Worm (Caenorhabditis elegans): ENCODE results near the gene K05F1.13.
"Not testable (repeated sequence)": the region's sequence is repeated elsewhere in the genome, so short reads cannot be mapped to it uniquely, and the experiment has no call there.

Gene K05F1.13

ce11 chrII:5815382-5815781, 26.5 kb downstream of the K05F1.13 start, which contains the start of gene wago-5:
wago-5 (minus strand) TSS chrII:5815482.
- not testable (repeated sequence) for TF ChIP-seq flt-1 (GFP tag; IDR thresholded peaks at IDR 0.05); cog-1 (tag; optimal IDR thresholded peaks at IDR 0.05); ztf-29 (GFP tag; IDR thresholded peaks at IDR 0.05)

- TF ChIP-seq ztf-29 (GFP tag; IDR thresholded peaks at IDR 0.05) (no peak), cog-1 (tag; optimal IDR thresholded peaks at IDR 0.05) (no peak), flt-1 (GFP tag; IDR thresholded peaks at IDR 0.05) (no peak), ref-1 (GFP tag; conservative IDR thresholded peaks at IDR 0.05) (no peak), klf-2 (GFP tag; conservative IDR thresholded peaks at IDR 0.05) (no peak), T22C8.4 (GFP tag; IDR thresholded peaks at IDR 0.05) (no peak), med-1 (GFP tag; optimal IDR thresholded peaks at IDR 0.05; ENCODE audit: insufficient read depth) (no peak)
These were observed 27.4 kb downstream of the K05F1.13 start, which contains the start of gene ZK1248.20 for ce11 chrII:5816346-5816745. ZK1248.20 (plus strand) TSS chrII:5816646.

- TF ChIP-seq med-1 (GFP tag; optimal IDR thresholded peaks at IDR 0.05; ENCODE audit: insufficient read depth) (no peak), flt-1 (GFP tag; IDR thresholded peaks at IDR 0.05) (no peak), cog-1 (tag; optimal IDR thresholded peaks at IDR 0.05) (no peak), ztf-29 (GFP tag; IDR thresholded peaks at IDR 0.05) (no peak), ref-1 (GFP tag; conservative IDR thresholded peaks at IDR 0.05) (no peak), T22C8.4 (GFP tag; IDR thresholded peaks at IDR 0.05) (no peak)
These were observed 29.4 kb downstream of the K05F1.13 start, which contains the start of gene ZK1248.4 for ce11 chrII:5818298-5818697. ZK1248.4 (plus strand) TSS chrII:5818598.

ce11 chrII:5819655-5820054, 30.7 kb downstream of the K05F1.13 start:
- peak; percentile 52; the same call in 1 of the 2 replicates for TF ChIP-seq flt-1 (GFP tag; IDR thresholded peaks at IDR 0.05)
- TF ChIP-seq tab-1 (GFP tag; IDR thresholded peaks at IDR 0.05) = no peak
- 0 out of 2 replicates have a peak, but pooled peaks have one; percentile 48 for TF ChIP-seq ztf-23 (GFP tag; IDR thresholded peaks at IDR 0.05)

- TF ChIP-seq ztf-23 (GFP tag; IDR thresholded peaks at IDR 0.05) (no peak), cog-1 (tag; optimal IDR thresholded peaks at IDR 0.05) (no peak), ref-1 (GFP tag; conservative IDR thresholded peaks at IDR 0.05) (no peak), flt-1 (GFP tag; IDR thresholded peaks at IDR 0.05) (no peak)
These were observed 31.4 kb downstream of the K05F1.13 start, which contains the start of gene ehs-1 for ce11 chrII:5820282-5820762. ehs-1 (plus strand) TSS chrII:5820712.

ce11 chrII:5827364-5827763, 38.4 kb downstream of the K05F1.13 start, which contains the start of gene tbc-2:
tbc-2 (minus strand) TSS chrII:5827443.
- no peak for TF ChIP-seq cog-1 (tag; optimal IDR thresholded peaks at IDR 0.05)
- no peak for TF ChIP-seq tab-1 (GFP tag; IDR thresholded peaks at IDR 0.05)
- TF ChIP-seq ztf-29 (GFP tag; IDR thresholded peaks at IDR 0.05) = no peak
- no peak for TF ChIP-seq flt-1 (GFP tag; IDR thresholded peaks at IDR 0.05)
- no peak for TF ChIP-seq klf-2 (GFP tag; conservative IDR thresholded peaks at IDR 0.05)
- no peak for TF ChIP-seq ztf-23 (GFP tag; IDR thresholded peaks at IDR 0.05)
- no peak for TF ChIP-seq T22C8.4 (GFP tag; IDR thresholded peaks at IDR 0.05)
- no peak for TF ChIP-seq med-1 (GFP tag; optimal IDR thresholded peaks at IDR 0.05; ENCODE audit: insufficient read depth)
- TF ChIP-seq ref-1 (GFP tag; conservative IDR thresholded peaks at IDR 0.05) = no peak

- TF ChIP-seq klf-2 (GFP tag; conservative IDR thresholded peaks at IDR 0.05) (no peak), ztf-29 (GFP tag; IDR thresholded peaks at IDR 0.05) (no peak), med-1 (GFP tag; optimal IDR thresholded peaks at IDR 0.05; ENCODE audit: insufficient read depth) (no peak), T22C8.4 (GFP tag; IDR thresholded peaks at IDR 0.05) (no peak), ztf-23 (GFP tag; IDR thresholded peaks at IDR 0.05) (no peak), cog-1 (tag; optimal IDR thresholded peaks at IDR 0.05) (no peak), flt-1 (GFP tag; IDR thresholded peaks at IDR 0.05) (no peak), ref-1 (GFP tag; conservative IDR thresholded peaks at IDR 0.05) (no peak), tab-1 (GFP tag; IDR thresholded peaks at IDR 0.05) (no peak)
These were observed 39.6 kb downstream of the K05F1.13 start, which contains the start of gene ZK1248.11 for ce11 chrII:5828486-5828885. ZK1248.11 (minus strand) TSS chrII:5828586.

ce11 chrII:5829940-5830424, 41.1 kb downstream of the K05F1.13 start, which contains the start of gene col-74:
col-74 (plus strand) TSS chrII:5830374.
- TF ChIP-seq med-1 (GFP tag; optimal IDR thresholded peaks at IDR 0.05; ENCODE audit: insufficient read depth) (no peak), cog-1 (tag; optimal IDR thresholded peaks at IDR 0.05) (no peak), flt-1 (GFP tag; IDR thresholded peaks at IDR 0.05) (no peak), ztf-29 (GFP tag; IDR thresholded peaks at IDR 0.05) (no peak), tab-1 (GFP tag; IDR thresholded peaks at IDR 0.05) (no peak), klf-2 (GFP tag; conservative IDR thresholded peaks at IDR 0.05) (no peak), ref-1 (GFP tag; conservative IDR thresholded peaks at IDR 0.05) (no peak), ztf-23 (GFP tag; IDR thresholded peaks at IDR 0.05) (no peak), T22C8.4 (GFP tag; IDR thresholded peaks at IDR 0.05) (no peak)

- TF ChIP-seq ztf-23 (GFP tag; IDR thresholded peaks at IDR 0.05) = no peak
- TF ChIP-seq tab-1 (GFP tag; IDR thresholded peaks at IDR 0.05) = no peak
- TF ChIP-seq flt-1 (GFP tag; IDR thresholded peaks at IDR 0.05) = no peak
- no peak for TF ChIP-seq ztf-29 (GFP tag; IDR thresholded peaks at IDR 0.05)
- no peak for TF ChIP-seq T22C8.4 (GFP tag; IDR thresholded peaks at IDR 0.05)
- no peak for TF ChIP-seq med-1 (GFP tag; optimal IDR thresholded peaks at IDR 0.05; ENCODE audit: insufficient read depth)
- TF ChIP-seq klf-2 (GFP tag; conservative IDR thresholded peaks at IDR 0.05) = no peak
- TF ChIP-seq ref-1 (GFP tag; conservative IDR thresholded peaks at IDR 0.05) = no peak
- TF ChIP-seq cog-1 (tag; optimal IDR thresholded peaks at IDR 0.05) = no peak
These were observed 42.5 kb downstream of the K05F1.13 start for ce11 chrII:5831373-5831772.

ce11 chrII:5833136-5833535, 44.2 kb downstream of the K05F1.13 start, which contains the start of gene gtap-1:
gtap-1 (minus strand) TSS chrII:5833236.
- TF ChIP-seq tab-1 (GFP tag; IDR thresholded peaks at IDR 0.05) (no peak), ztf-23 (GFP tag; IDR thresholded peaks at IDR 0.05) (no peak), med-1 (GFP tag; optimal IDR thresholded peaks at IDR 0.05; ENCODE audit: insufficient read depth) (no peak), ztf-29 (GFP tag; IDR thresholded peaks at IDR 0.05) (no peak), ref-1 (GFP tag; conservative IDR thresholded peaks at IDR 0.05) (no peak), klf-2 (GFP tag; conservative IDR thresholded peaks at IDR 0.05) (no peak), flt-1 (GFP tag; IDR thresholded peaks at IDR 0.05) (no peak), cog-1 (tag; optimal IDR thresholded peaks at IDR 0.05) (no peak), T22C8.4 (GFP tag; IDR thresholded peaks at IDR 0.05) (no peak)

Measured in whole organism, midembryonic.